Fruit fly (Drosophila melanogaster) whole organism, embryonic: ENCODE measurements around the gene UQCR-14L.

ENCODE experiments used
- CG10979 ChIP-seq: fragments of 200-800 bp; sonication (Bioruptor generic); optimal IDR thresholded peaks from 2 replicates; lab custom pipeline; 2018; ENCODE audit warnings: missing biosample characterization, mild to moderate bottlenecking, missing genetic modification characterization, moderate library complexity
- CG11560 ChIP-seq: fragments of 200-800 bp; sonication (Bioruptor generic); IDR thresholded peaks from 3 replicates; pipeline ENCODE4 v1.3.6; 2022; ENCODE audit warnings: missing biosample characterization, missing genetic modification characterization
- CG12744 ChIP-seq: fragments of 200-800 bp; sonication (Bioruptor generic); optimal IDR thresholded peaks from 2 replicates; lab custom pipeline; 2016; ENCODE audit warnings: missing biosample characterization, missing genetic modification characterization
- CG2116 ChIP-seq: fragments of 200-800 bp; sonication (Bioruptor generic); optimal IDR thresholded peaks from 3 replicates; lab custom pipeline; 2018; ENCODE audit warnings: missing biosample characterization, mild to moderate bottlenecking, missing genetic modification characterization
- CG2875 ChIP-seq: fragments of 200-800 bp; sonication (Bioruptor generic); optimal IDR thresholded peaks from 2 replicates; lab custom pipeline; 2017; ENCODE audit warnings: missing biosample characterization, mild to moderate bottlenecking, missing genetic modification characterization, missing genetic modification reagents
- CkIIα-i1 ChIP-seq: fragments of 200-800 bp; sonication (Bioruptor generic); IDR thresholded peaks from 2 replicates; pipeline ENCODE4 v1.3.6; 2022; ENCODE audit warnings: missing biosample characterization, missing genetic modification characterization
- GATAe ChIP-seq: fragments of 200-800 bp; sonication (Bioruptor generic); conservative IDR thresholded peaks from 2 replicates; pipeline ENCODE4 v1.3.6; 2022; ENCODE audit warnings: missing biosample characterization, missing genetic modification characterization
- fd96Cb ChIP-seq: fragments of 200-800 bp; sonication (Bioruptor generic); optimal IDR thresholded peaks from 2 replicates; lab custom pipeline; 2018; ENCODE audit warnings: missing biosample characterization, mild to moderate bottlenecking, missing genetic modification characterization, moderate library complexity
- so ChIP-seq: fragments of 200-800 bp; sonication (Bioruptor generic); IDR thresholded peaks from 3 replicates; pipeline ENCODE4 v1.3.6; 2022; ENCODE audit warnings: missing biosample characterization, missing genetic modification characterization

dm6 chr3R:28297513-28297912 is 3.7 kb downstream of the UQCR-14L start:
- TF ChIP-seq so (GFP tag; lab: Robert Waterston, UW) (no peak), CG10979 (tag; lab: Kevin White, UChicago) (no peak), GATAe (GFP tag; lab: Robert Waterston, UW) (no peak), fd96Cb (tag; lab: Kevin White, UChicago) (no peak), CkIIα-i1 (no peak), CG12744 (GFP tag; lab: Kevin White, UChicago) (no peak), CG2116 (no peak), CG2875 (GFP tag; lab: Kevin White, UChicago) (no peak), CG11560 (tag; lab: Robert Waterston, UW) (no peak)
